Worm (Caenorhabditis elegans) whole organism, young adult: ENCODE measurements around the gene prp-21.

Experiments used
- ama-1 ChIP-seq, 3 experiments: fragments of 150-350 bp in 1 of 3; sonication (generic microtip) in 2 of 3; optimal IDR thresholded peaks; 2 replicates each; lab custom pipeline; 2014 to 2018; ENCODE audit warnings: missing biosample characterization in 2 of 3, missing genetic modification characterization in 2 of 3, missing genetic modification reagents in 2 of 3
- bed-2 ChIP-seq: fragments of 200-800 bp; sonication (Bioruptor generic); IDR thresholded peaks from 2 replicates; pipeline ENCODE4 v1.3.6; 2022; ENCODE audit warnings: missing genetic modification reagents, missing genetic modification characterization, missing compliant biosample characterization
- cebp-2 ChIP-seq: fragments of 200-800 bp; sonication (Bioruptor generic); IDR thresholded peaks from 2 replicates; pipeline ENCODE4 v1.3.6; 2022; ENCODE audit warnings: missing genetic modification characterization, missing compliant biosample characterization
- rec-8 ChIP-seq, 2 experiments: sonication (generic microtip); optimal IDR thresholded peaks; 2 replicates each; lab custom pipeline; 2016; ENCODE audit warnings: mild to moderate bottlenecking in 2 of 2, missing genetic modification characterization in 2 of 2, missing genetic modification reagents in 2 of 2, missing genotype in 2 of 2, missing biosample characterization in 1 of 2, missing compliant biosample characterization in 1 of 2, moderate library complexity in 1 of 2
- rpc-1 ChIP-seq, 2 experiments: fragments of 150-350 bp in 1 of 2; sonication (generic microtip) in 1 of 2; optimal IDR thresholded peaks; 2 replicates each; lab custom pipeline; 2014 to 2018; ENCODE audit warnings: missing biosample characterization in 1 of 2, missing genetic modification characterization in 1 of 2, missing genetic modification reagents in 1 of 2, missing genotype in 1 of 2
- snpc-3.4 ChIP-seq: sonication (generic microtip); optimal IDR thresholded peaks from 2 replicates; lab custom pipeline; 2017; ENCODE audit warnings: missing genetic modification characterization, mild to moderate bottlenecking, missing compliant biosample characterization, antibody characterized with exemption, moderate library complexity, missing genotype, missing genetic modification reagents
- ztf-22 ChIP-seq: fragments of 200-800 bp; sonication (Bioruptor generic); optimal IDR thresholded peaks from 2 replicates; lab custom pipeline; 2018; ENCODE audit warnings: mild to moderate bottlenecking, missing genetic modification characterization, moderate library complexity, missing compliant biosample characterization

- TF ChIP-seq snpc-3.4 (tag; lab: Kevin White, UChicago) (no peak), ama-1 (optimal IDR thresholded peaks at IDR 0.05; lab: Kevin White, UChicago) (no peak), ama-1 (GFP tag; optimal IDR thresholded peaks at IDR 0.05; lab: Kevin White, UChicago) (no peak), cebp-2 (GFP tag; lab: Robert Waterston, UW) (no peak), rec-8 (tag; optimal IDR thresholded peaks at IDR 0.05; lab: Kevin White, UChicago) (no peak), rpc-1 (optimal IDR thresholded peaks at IDR 0.05; lab: Kevin White, UChicago) (no peak), rpc-1 (tag; optimal IDR thresholded peaks at IDR 0.05; lab: Kevin White, UChicago) (no peak), bed-2 (GFP tag; lab: Robert Waterston, UW) (no peak), ztf-22 (GFP tag; lab: Kevin White, UChicago) (no peak)
Observed at ce11 chrII:522302-522701, 37.6 kb downstream of the prp-21 start, which contains the start of gene slc-36.2.
